Worm (Caenorhabditis elegans) whole organism, midembryonic: ENCODE measurements around the gene F48C5.2.

Experiments used
- T22C8.4 ChIP-seq: fragments of 200-800 bp; sonication (Bioruptor generic); IDR thresholded peaks from 2 replicates; pipeline ENCODE4 v1.3.6; 2022; ENCODE audit warnings: missing genetic modification characterization, missing compliant biosample characterization
- klf-2 ChIP-seq: fragments of 200-800 bp; sonication (Bioruptor generic); conservative IDR thresholded peaks from 2 replicates; pipeline ENCODE4 v1.3.6; 2022; ENCODE audit warnings: missing genetic modification reagents, missing genetic modification characterization, missing compliant biosample characterization
- ztf-23 ChIP-seq: fragments of 200-800 bp; sonication (Bioruptor generic); IDR thresholded peaks from 2 replicates; pipeline ENCODE4 v1.3.6; 2022; ENCODE audit warnings: missing genetic modification reagents, missing genetic modification characterization, missing compliant biosample characterization
- ztf-29 ChIP-seq: fragments of 200-800 bp; sonication (Bioruptor generic); IDR thresholded peaks from 2 replicates; pipeline ENCODE4 v1.3.6; 2022; ENCODE audit warnings: missing genetic modification reagents, missing genetic modification characterization, missing compliant biosample characterization

DNA sequence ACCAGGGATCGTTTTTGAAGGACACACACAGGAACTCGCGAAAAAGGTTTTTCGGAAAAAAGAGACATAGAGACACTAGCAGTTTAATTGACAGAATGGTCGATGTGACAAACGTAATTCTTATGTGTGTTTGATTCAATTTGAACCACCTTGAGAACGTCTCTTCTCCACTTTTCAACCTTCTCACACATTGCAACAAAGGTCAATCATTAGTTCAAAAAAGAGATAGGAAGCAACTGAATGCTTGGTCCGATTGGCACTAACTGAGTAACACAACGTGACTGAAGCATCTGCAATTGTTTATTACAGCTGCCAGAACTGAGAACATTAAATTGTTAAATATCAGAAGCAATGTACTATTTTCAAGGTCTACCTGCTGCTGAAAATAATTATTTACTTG lies 8.0 kb upstream of the F48C5.2 start:
- TF ChIP-seq ztf-23 (GFP tag; lab: Robert Waterston, UW), result no peak
- no peak for TF ChIP-seq klf-2
- TF ChIP-seq ztf-29 (GFP tag; lab: Robert Waterston, UW), result no peak
- TF ChIP-seq T22C8.4, result no peak
